Fruit fly (Drosophila melanogaster): ENCODE results near the gene CG10492.

CG10492 gene

dm6 chr2L:19018266-19018665, 35.6 kb upstream of the CG10492 start:
- TF ChIP-seq CG11762 (GFP tag; optimal IDR thresholded peaks at IDR 0.05; ENCODE audit: insufficient read depth) (no peak), svp (GFP tag) (peak; percentile 13)

dm6 chr2L:19019160-19019592, 34.7 kb upstream of the CG10492 start:
- TF ChIP-seq CG6163 (GFP tag; IDR thresholded peaks at IDR 0.05), result no peak
- no peak for TF ChIP-seq fd85E (GFP tag; optimal IDR thresholded peaks at IDR 0.05)
- no peak for TF ChIP-seq ss (GFP tag; optimal IDR thresholded peaks at IDR 0.05)
- TF ChIP-seq salr (GFP tag; optimal IDR thresholded peaks at IDR 0.05), result peak in 1 of 2 experiments; percentile 1
- TF ChIP-seq eg (GFP tag; IDR thresholded peaks at IDR 0.05), result no peak
- no peak for TF ChIP-seq CG6854 (GFP tag; optimal IDR thresholded peaks at IDR 0.05)
- TF ChIP-seq cyc (GFP tag; optimal IDR thresholded peaks at IDR 0.05), result no peak
- no peak for TF ChIP-seq CG16779 (tag; optimal IDR thresholded peaks at IDR 0.05)
- no peak for TF ChIP-seq acj6 (GFP tag; optimal IDR thresholded peaks at IDR 0.05)
- TF ChIP-seq CG11902 (GFP tag; optimal IDR thresholded peaks at IDR 0.05), result no peak
- peak; percentile 41 for TF ChIP-seq CG6808 (GFP tag; optimal IDR thresholded peaks at IDR 0.05)
- no peak for TF ChIP-seq dac (GFP tag; optimal IDR thresholded peaks at IDR 0.05)
- TF ChIP-seq net (GFP tag; optimal IDR thresholded peaks at IDR 0.05), result no peak
- TF ChIP-seq CG1621 (tag; optimal IDR thresholded peaks at IDR 0.05), result no peak
- no peak for TF ChIP-seq Sox15 (GFP tag; optimal IDR thresholded peaks at IDR 0.05)
- no peak for TF ChIP-seq fd59A (GFP tag; optimal IDR thresholded peaks at IDR 0.05)
- peak; percentile 62 for TF ChIP-seq svp (GFP tag)
- TF ChIP-seq CG32006 (GFP tag; optimal IDR thresholded peaks at IDR 0.05), result peak; percentile 45
- peak; percentile 6 for TF ChIP-seq Hr39 (GFP tag; optimal IDR thresholded peaks at IDR 0.05)
- TF ChIP-seq CG8632 (GFP tag; optimal IDR thresholded peaks at IDR 0.05), result no peak
- no peak for TF ChIP-seq CG8119 (GFP tag; IDR thresholded peaks at IDR 0.05)
- TF ChIP-seq CG8319 (GFP tag; optimal IDR thresholded peaks at IDR 0.05), result no peak
- no peak for TF ChIP-seq topi (GFP tag; optimal IDR thresholded peaks at IDR 0.05)
- no peak for TF ChIP-seq fkh (GFP tag; optimal IDR thresholded peaks at IDR 0.05)
- no peak for TF ChIP-seq Eip75B (GFP tag; optimal IDR thresholded peaks at IDR 0.05)
- TF ChIP-seq Gug (GFP tag; IDR thresholded peaks at IDR 0.05), result no peak
- TF ChIP-seq Sox102F (GFP tag; optimal IDR thresholded peaks at IDR 0.05), result no peak
- TF ChIP-seq Eip78C (GFP tag), result peak; percentile 66
- TF ChIP-seq CG6276 (GFP tag; optimal IDR thresholded peaks at IDR 0.05), result no peak
- no peak for TF ChIP-seq CG7368 (GFP tag; optimal IDR thresholded peaks at IDR 0.05)
- TF ChIP-seq spab (GFP tag; optimal IDR thresholded peaks at IDR 0.05), result no peak
- no peak for TF ChIP-seq dsx (GFP tag; optimal IDR thresholded peaks at IDR 0.05; ENCODE audit: poor library complexity, severe bottlenecking)
- TF ChIP-seq OdsH (GFP tag; optimal IDR thresholded peaks at IDR 0.05), result peak; percentile 8
- TF ChIP-seq Met (GFP tag; optimal IDR thresholded peaks at IDR 0.05), result peak; percentile 25
- TF ChIP-seq vri (GFP tag; optimal IDR thresholded peaks at IDR 0.05), result no peak
- no peak for TF ChIP-seq Sox14 (GFP tag; optimal IDR thresholded peaks at IDR 0.05)
- TF ChIP-seq CG11294 (GFP tag; IDR thresholded peaks at IDR 0.05), result no peak
- TF ChIP-seq CG9139 (GFP tag; optimal IDR thresholded peaks at IDR 0.05), result no peak
- no peak for TF ChIP-seq pdm3 (GFP tag; optimal IDR thresholded peaks at IDR 0.05)
- TF ChIP-seq achi (GFP tag; optimal IDR thresholded peaks at IDR 0.05), result no peak
- peak; percentile 20 for TF ChIP-seq Hr4 (GFP tag; optimal IDR thresholded peaks at IDR 0.05)
- no peak for TF ChIP-seq CG31627 (GFP tag; optimal IDR thresholded peaks at IDR 0.05)
- peak; percentile 5 for TF ChIP-seq CG3032 (tag; optimal IDR thresholded peaks at IDR 0.05)
- no peak for TF ChIP-seq Lpt (GFP tag; optimal IDR thresholded peaks at IDR 0.05)
- TF ChIP-seq Blimp-1 (GFP tag; optimal IDR thresholded peaks at IDR 0.05), result no peak
- TF ChIP-seq Eip93F (GFP tag; optimal IDR thresholded peaks at IDR 0.05), result no peak
- TF ChIP-seq Hr38 (GFP tag; optimal IDR thresholded peaks at IDR 0.05), result no peak
- no peak for TF ChIP-seq CG6792 (GFP tag; optimal IDR thresholded peaks at IDR 0.05)
- TF ChIP-seq Ets21C (GFP tag; optimal IDR thresholded peaks at IDR 0.05), result no peak
- no peak for TF ChIP-seq CG3919 (GFP tag; optimal IDR thresholded peaks at IDR 0.05)
- no peak for TF ChIP-seq CG11762 (GFP tag; optimal IDR thresholded peaks at IDR 0.05; ENCODE audit: insufficient read depth)
